Worm (Caenorhabditis elegans) whole organism, L4/young adult: ENCODE results near the gene R148.3.

Experiments
- dao-5 ChIP-seq: sonication (generic microtip); optimal IDR thresholded peaks from 2 replicates; lab custom pipeline; 2016; ENCODE audit warnings: missing genotype, missing genetic modification characterization, moderate library complexity, missing compliant biosample characterization
- him-1 ChIP-seq: sonication (generic microtip); optimal IDR thresholded peaks from 2 replicates; lab custom pipeline; 2016; ENCODE audit warnings: missing genotype, missing genetic modification reagents, missing genetic modification characterization, missing compliant biosample characterization

ce11 chrIII:3176775-3177174, 1.6 kb downstream of the R148.3 start:
- TF ChIP-seq dao-5 (tag; lab: Kevin White, UChicago) (no peak), him-1 (tag; lab: Kevin White, UChicago) (no peak)
